Worm (Caenorhabditis elegans): ENCODE results near the gene irg-7.

DNA sequence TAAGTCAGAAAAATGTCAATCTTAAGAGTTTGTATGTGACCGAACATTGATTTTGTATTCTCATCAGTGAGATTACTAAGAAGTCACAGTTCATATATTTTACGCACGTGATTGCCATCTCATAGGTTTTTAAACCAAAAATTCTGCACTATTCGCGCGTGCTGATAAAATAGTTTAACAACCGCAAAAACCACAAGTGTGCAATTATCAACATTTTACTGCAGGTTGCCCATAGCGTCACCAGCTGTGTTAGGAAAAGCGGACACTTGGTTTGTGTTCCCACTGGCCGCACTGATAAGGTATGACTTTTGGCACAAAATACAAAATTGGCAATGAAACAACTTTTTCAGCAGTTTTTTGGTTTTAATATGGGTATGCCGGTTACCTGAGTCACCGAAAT is 46.7 kb upstream of the irg-7 start:
- TF ChIP-seq jun-1 (tag; optimal IDR thresholded peaks at IDR 0.05): no peak
- TF ChIP-seq lin-15B (tag; optimal IDR thresholded peaks at IDR 0.05): no peak
- peak; percentile 94 for TF ChIP-seq nhr-102 (tag; optimal IDR thresholded peaks at IDR 0.05)
- no peak for TF ChIP-seq unc-130 (GFP tag; optimal IDR thresholded peaks at IDR 0.05)
- TF ChIP-seq ceh-82 (tag; optimal IDR thresholded peaks at IDR 0.05): no peak
- TF ChIP-seq zip-2 (tag; optimal IDR thresholded peaks at IDR 0.05): no peak
- no peak for TF ChIP-seq fos-1 (tag; optimal IDR thresholded peaks at IDR 0.05)
- TF ChIP-seq egl-27 (tag; optimal IDR thresholded peaks at IDR 0.05): no peak
- TF ChIP-seq lin-39 (tag; optimal IDR thresholded peaks at IDR 0.05): no peak
- TF ChIP-seq zag-1 (tag; optimal IDR thresholded peaks at IDR 0.05): no peak
- TF ChIP-seq dpl-1 (GFP tag; optimal IDR thresholded peaks at IDR 0.05): no peak
